Worm (Caenorhabditis elegans): Measurements from ENCODE around the gene T19C3.4.

T19C3.4 gene

ce11 chrIII:640198-640803 is 20.2 kb upstream of the T19C3.4 start, which contains the start of the genes tag-266 and tag-267:
TSS of gene tag-266 (minus strand) at chrIII:640226.
TSS of gene tag-267 (plus strand) at chrIII:640790.
- TF ChIP-seq dao-5 (tag; optimal IDR thresholded peaks at IDR 0.05) (no peak), him-1 (tag; optimal IDR thresholded peaks at IDR 0.05) (no peak), W03F9.2 (tag; optimal IDR thresholded peaks at IDR 0.05) (peak; percentile 76)

DNA sequence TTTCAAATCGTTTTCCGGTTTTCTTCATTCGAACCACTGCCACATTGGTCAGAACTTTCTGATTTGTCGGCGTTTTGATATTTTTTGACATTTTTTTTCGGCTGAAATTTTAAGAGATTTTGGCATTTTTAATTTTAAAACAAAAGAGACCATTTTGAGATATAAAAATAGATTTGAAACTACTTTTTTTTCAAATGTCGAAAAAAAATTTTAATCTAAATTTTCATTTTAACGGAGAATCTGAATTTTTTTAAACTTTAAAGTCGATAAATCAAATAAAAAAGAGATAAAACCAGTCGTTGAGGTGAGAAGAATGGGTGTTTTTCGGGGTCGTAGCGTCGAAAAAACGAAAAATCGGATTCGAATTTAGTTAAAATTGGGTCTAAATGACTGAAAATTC is 18.3 kb upstream of the T19C3.4 start, which contains the start of gene sbds-1:
sbds-1 (minus strand) TSS at position 101 of the 400 bp plus-strand sequence.
- TF ChIP-seq him-1 (tag; optimal IDR thresholded peaks at IDR 0.05) = no peak
- TF ChIP-seq dao-5 (tag; optimal IDR thresholded peaks at IDR 0.05) = no peak
- no peak for TF ChIP-seq W03F9.2 (tag; optimal IDR thresholded peaks at IDR 0.05)

- no peak for TF ChIP-seq W03F9.2 (tag; optimal IDR thresholded peaks at IDR 0.05)
- TF ChIP-seq dao-5 (tag; optimal IDR thresholded peaks at IDR 0.05) = no peak
- no peak for TF ChIP-seq him-1 (tag; optimal IDR thresholded peaks at IDR 0.05)
Observed at ce11 chrIII:636067-636466, 16.0 kb upstream of the T19C3.4 start, which contains the start of gene T19C3.7. TSS of gene T19C3.7 (minus strand) at chrIII:636167.

ce11 chrIII:634618-635017 is 14.6 kb upstream of the T19C3.4 start, which contains the start of gene fem-2:
TSS of gene fem-2 (minus strand) at chrIII:634626.
- TF ChIP-seq him-1 (tag; optimal IDR thresholded peaks at IDR 0.05) (no peak), W03F9.2 (tag; optimal IDR thresholded peaks at IDR 0.05) (peak; percentile 19), dao-5 (tag; optimal IDR thresholded peaks at IDR 0.05) (no peak)

- TF ChIP-seq dao-5 (tag; optimal IDR thresholded peaks at IDR 0.05) (no peak), him-1 (tag; optimal IDR thresholded peaks at IDR 0.05) (no peak), W03F9.2 (tag; optimal IDR thresholded peaks at IDR 0.05) (no peak)
Observed at ce11 chrIII:631421-631820, 11.4 kb upstream of the T19C3.4 start, which contains the start of gene T19C3.6. TSS of gene T19C3.6 (minus strand) at chrIII:631521.

ce11 chrIII:627838-628237 is 7.8 kb upstream of the T19C3.4 start, which contains the start of gene T19C3.5:
TSS of gene T19C3.5 (minus strand) at chrIII:627938.
- TF ChIP-seq W03F9.2 (tag; optimal IDR thresholded peaks at IDR 0.05) (no peak), dao-5 (tag; optimal IDR thresholded peaks at IDR 0.05) (no peak), him-1 (tag; optimal IDR thresholded peaks at IDR 0.05) (no peak)

- TF ChIP-seq him-1 (tag; optimal IDR thresholded peaks at IDR 0.05) (no peak), W03F9.2 (tag; optimal IDR thresholded peaks at IDR 0.05) (no peak), dao-5 (tag; optimal IDR thresholded peaks at IDR 0.05) (no peak)
Observed at ce11 chrIII:626091-626490, 6.0 kb upstream of the T19C3.4 start.

DNA sequence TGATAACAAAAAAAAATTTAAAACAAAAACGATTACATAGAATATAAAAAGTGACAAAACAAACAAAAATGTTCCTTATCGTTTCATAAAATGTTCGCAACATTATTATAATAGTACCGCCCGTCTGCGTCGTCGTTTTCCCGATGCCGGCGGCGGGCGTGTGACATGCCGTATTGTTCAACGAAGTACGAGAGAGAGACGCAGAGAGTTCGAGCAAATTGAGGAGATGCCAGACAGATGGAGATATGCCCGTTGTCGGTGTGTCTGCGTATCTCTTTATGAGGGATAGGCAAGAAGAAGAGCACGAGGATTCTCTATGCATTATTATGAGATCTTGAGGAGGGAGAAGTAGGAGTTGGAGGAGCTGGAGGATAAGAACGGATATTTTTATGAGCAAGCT is 3.7 kb upstream of the T19C3.4 start:
- TF ChIP-seq dao-5 (tag; optimal IDR thresholded peaks at IDR 0.05) = no peak
- peak; percentile 59 for TF ChIP-seq W03F9.2 (tag; optimal IDR thresholded peaks at IDR 0.05)
- peak; percentile 15 for TF ChIP-seq him-1 (tag; optimal IDR thresholded peaks at IDR 0.05)

- TF ChIP-seq dao-5 (tag; optimal IDR thresholded peaks at IDR 0.05) = no peak
- TF ChIP-seq him-1 (tag; optimal IDR thresholded peaks at IDR 0.05) = no peak
- TF ChIP-seq W03F9.2 (tag; optimal IDR thresholded peaks at IDR 0.05) = no peak
Observed at ce11 chrIII:617467-617866, 2.6 kb downstream of the T19C3.4 start, which contains the start of gene T19C3.2. TSS of gene T19C3.2 (minus strand) at chrIII:617567.

- TF ChIP-seq W03F9.2 (tag; optimal IDR thresholded peaks at IDR 0.05) = no peak
- TF ChIP-seq him-1 (tag; optimal IDR thresholded peaks at IDR 0.05) = no peak
- TF ChIP-seq dao-5 (tag; optimal IDR thresholded peaks at IDR 0.05) = no peak
Observed at ce11 chrIII:614447-614846, 5.6 kb downstream of the T19C3.4 start, which contains the start of gene T19C3.3. TSS of gene T19C3.3 (minus strand) at chrIII:614547.

DNA sequence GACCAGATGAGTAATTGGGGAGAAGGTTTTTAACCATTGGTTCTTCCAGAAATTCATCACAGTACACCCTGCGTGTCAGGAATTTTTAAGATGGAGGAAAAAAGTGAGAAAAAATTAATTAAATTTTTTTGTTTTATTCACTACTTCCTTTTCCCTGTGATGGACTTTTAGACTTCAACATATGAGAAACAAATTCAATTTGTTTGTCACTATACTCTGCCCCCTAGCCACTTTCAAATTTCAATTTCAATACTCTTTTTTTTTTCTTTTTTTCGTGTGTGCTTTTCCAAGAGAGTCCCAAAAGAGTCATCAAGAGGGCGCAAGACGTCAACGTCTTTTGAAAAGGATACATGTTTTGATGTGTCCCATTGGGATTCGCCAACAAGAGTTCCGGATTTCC is 7.3 kb downstream of the T19C3.4 start:
- TF ChIP-seq W03F9.2 (tag; optimal IDR thresholded peaks at IDR 0.05) = no peak
- TF ChIP-seq dao-5 (tag; optimal IDR thresholded peaks at IDR 0.05) = no peak
- no peak for TF ChIP-seq him-1 (tag; optimal IDR thresholded peaks at IDR 0.05)

- TF ChIP-seq him-1 (tag; optimal IDR thresholded peaks at IDR 0.05) = no peak
- no peak for TF ChIP-seq dao-5 (tag; optimal IDR thresholded peaks at IDR 0.05)
- TF ChIP-seq W03F9.2 (tag; optimal IDR thresholded peaks at IDR 0.05) = no peak
Observed at ce11 chrIII:611900-612299, 8.2 kb downstream of the T19C3.4 start.

DNA sequence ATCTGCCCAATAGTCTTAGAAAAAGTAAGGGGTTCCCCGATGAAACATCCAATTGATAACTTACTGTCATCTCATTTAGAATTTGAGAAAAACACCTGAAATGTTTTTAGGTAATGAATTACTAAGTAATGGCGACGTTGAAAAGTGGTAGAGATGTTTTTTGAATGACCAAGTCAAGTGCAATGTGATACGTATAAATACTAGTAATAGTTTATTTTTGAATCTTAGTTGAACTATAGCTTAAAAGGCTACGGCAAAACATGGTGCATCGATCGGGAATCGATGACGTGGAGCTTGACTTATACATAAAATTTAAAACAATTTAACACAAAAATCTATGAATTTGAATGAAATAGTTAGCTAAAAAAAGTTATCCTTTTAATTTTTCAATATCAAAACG is 10.5 kb downstream of the T19C3.4 start, which contains the start of gene best-17:
best-17 (minus strand) TSS at position 101 of the 400 bp plus-strand sequence.
- TF ChIP-seq him-1 (tag; optimal IDR thresholded peaks at IDR 0.05) (no peak), dao-5 (tag; optimal IDR thresholded peaks at IDR 0.05) (no peak), W03F9.2 (tag; optimal IDR thresholded peaks at IDR 0.05) (no peak)

ce11 chrIII:605415-606054 is 14.5 kb downstream of the T19C3.4 start, which contains the start of the genes Y55B1AR.4 and ttr-7:
TSS of gene Y55B1AR.4 (minus strand) at chrIII:605515.
TSS of gene ttr-7 (plus strand) at chrIII:606004.
- no peak for TF ChIP-seq dao-5 (tag; optimal IDR thresholded peaks at IDR 0.05)
- TF ChIP-seq him-1 (tag; optimal IDR thresholded peaks at IDR 0.05) = no peak
- no peak for TF ChIP-seq W03F9.2 (tag; optimal IDR thresholded peaks at IDR 0.05)

Data from whole organism, L4/young adult.